Fruit fly (Drosophila melanogaster) whole organism, prepupa: ENCODE data around the gene CG43630.
A peak's percentile ranks its signal among the peaks of the same experiment; 100 is the strongest.

Experiments
- Blimp-1 ChIP-seq: fragments of 200-800 bp; sonication (Bioruptor generic); optimal IDR thresholded peaks from 3 replicates; lab custom pipeline; 2017; ENCODE audit warnings: missing biosample characterization, missing genetic modification characterization, mild to moderate bottlenecking, moderate library complexity, missing genetic modification reagents
- CG10631 ChIP-seq: fragments of 200-800 bp; sonication (Bioruptor generic); optimal IDR thresholded peaks from 2 replicates; lab custom pipeline; 2016; ENCODE audit warnings: missing biosample characterization, missing genetic modification characterization
- CG10669 ChIP-seq: fragments of 200-800 bp; sonication (Bioruptor generic); optimal IDR thresholded peaks from 3 replicates; lab custom pipeline; 2018; ENCODE audit warnings: missing biosample characterization, mild to moderate bottlenecking, missing genetic modification characterization, moderate library complexity
- CG11762 ChIP-seq: fragments of 200-800 bp; sonication (Bioruptor generic); optimal IDR thresholded peaks from 3 replicates; lab custom pipeline; 2016; ENCODE audit warnings: missing biosample characterization, missing genetic modification characterization; ENCODE audit not compliant: insufficient read depth
- CG11902 ChIP-seq: fragments of 200-800 bp; sonication (Bioruptor generic); optimal IDR thresholded peaks from 3 replicates; lab custom pipeline; 2016; ENCODE audit warnings: missing biosample characterization, missing genetic modification characterization
- CG15336 ChIP-seq: fragments of 200-800 bp; sonication (Bioruptor generic); IDR thresholded peaks from 2 replicates; pipeline ENCODE4 v1.3.6; 2022; ENCODE audit warnings: missing biosample characterization, missing genetic modification characterization
- CG1621 ChIP-seq: fragments of 200-800 bp; sonication (Bioruptor generic); optimal IDR thresholded peaks from 3 replicates; lab custom pipeline; 2018; ENCODE audit warnings: missing biosample characterization, mild to moderate bottlenecking, missing genetic modification characterization
- CG16779 ChIP-seq: fragments of 200-800 bp; sonication (Bioruptor generic); optimal IDR thresholded peaks from 3 replicates; lab custom pipeline; 2017; ENCODE audit warnings: missing biosample characterization, mild to moderate bottlenecking, missing genetic modification characterization
- CG31627 ChIP-seq: fragments of 200-800 bp; sonication (Bioruptor generic); optimal IDR thresholded peaks from 3 replicates; lab custom pipeline; 2016; ENCODE audit warnings: missing biosample characterization, missing genetic modification characterization
- CG32006 ChIP-seq: fragments of 200-800 bp; sonication (Bioruptor generic); optimal IDR thresholded peaks from 3 replicates; lab custom pipeline; 2017; ENCODE audit warnings: missing biosample characterization, mild to moderate bottlenecking, missing genetic modification characterization
- CG3919 ChIP-seq: fragments of 200-800 bp; sonication (Bioruptor generic); optimal IDR thresholded peaks from 3 replicates; lab custom pipeline; 2016; ENCODE audit warnings: missing biosample characterization, missing genetic modification characterization
- CG6163 ChIP-seq: fragments of 200-800 bp; sonication (Bioruptor generic); IDR thresholded peaks from 3 replicates; pipeline ENCODE4 v1.3.6; 2022; ENCODE audit warnings: missing biosample characterization, missing genetic modification characterization
- CG6276 ChIP-seq: fragments of 200-800 bp; sonication (Bioruptor generic); optimal IDR thresholded peaks from 2 replicates; lab custom pipeline; 2017; ENCODE audit warnings: missing biosample characterization, mild to moderate bottlenecking, missing genetic modification characterization
- CG6854 ChIP-seq: fragments of 200-800 bp; sonication (Bioruptor generic); optimal IDR thresholded peaks from 2 replicates; lab custom pipeline; 2017; ENCODE audit warnings: missing biosample characterization, mild to moderate bottlenecking, missing genetic modification characterization
- CG8319 ChIP-seq: fragments of 200-800 bp; sonication (Bioruptor generic); optimal IDR thresholded peaks from 3 replicates; lab custom pipeline; 2016; ENCODE audit warnings: missing biosample characterization, missing genetic modification characterization
- CG8632 ChIP-seq: fragments of 200-800 bp; sonication (Bioruptor generic); optimal IDR thresholded peaks from 3 replicates; lab custom pipeline; 2016; ENCODE audit warnings: missing biosample characterization, missing genetic modification characterization
- CG9139 ChIP-seq: fragments of 200-800 bp; sonication (Bioruptor generic); optimal IDR thresholded peaks from 3 replicates; lab custom pipeline; 2017; ENCODE audit warnings: missing biosample characterization, mild to moderate bottlenecking, missing genetic modification characterization
- Eip75B ChIP-seq: fragments of 200-800 bp; sonication (Bioruptor generic); optimal IDR thresholded peaks from 3 replicates; lab custom pipeline; 2016; ENCODE audit warnings: missing biosample characterization, missing genetic modification characterization
- Ets96B ChIP-seq: fragments of 200-800 bp; optimal IDR thresholded peaks from 2 replicates; lab custom pipeline; 2019; ENCODE audit warnings: missing biosample characterization, mild to moderate bottlenecking, missing genetic modification characterization, moderate library complexity
- Hr38 ChIP-seq: sonication (Bioruptor generic); optimal IDR thresholded peaks from 2 replicates; lab custom pipeline; 2016; ENCODE audit warnings: missing biosample characterization, missing genetic modification characterization
- Hr4 ChIP-seq: fragments of 200-800 bp; sonication (Bioruptor generic); optimal IDR thresholded peaks from 3 replicates; lab custom pipeline; 2016; ENCODE audit warnings: missing biosample characterization, missing genetic modification characterization
- Met ChIP-seq: fragments of 200-800 bp; sonication (Bioruptor generic); optimal IDR thresholded peaks from 3 replicates; lab custom pipeline; 2016; ENCODE audit warnings: missing biosample characterization, missing genetic modification characterization
- OdsH ChIP-seq: fragments of 200-800 bp; sonication (Bioruptor generic); optimal IDR thresholded peaks from 3 replicates; lab custom pipeline; 2016; ENCODE audit warnings: missing biosample characterization, missing genetic modification characterization
- Smox ChIP-seq: fragments of 200-800 bp; sonication (Bioruptor generic); optimal IDR thresholded peaks from 3 replicates; lab custom pipeline; 2016; ENCODE audit warnings: missing biosample characterization, missing genetic modification characterization
- Sox15 ChIP-seq: fragments of 200-800 bp; sonication (Bioruptor generic); optimal IDR thresholded peaks from 3 replicates; lab custom pipeline; 2016; ENCODE audit warnings: missing biosample characterization, missing genetic modification characterization
- achi ChIP-seq: fragments of 200-800 bp; sonication (Bioruptor generic); optimal IDR thresholded peaks from 3 replicates; lab custom pipeline; 2016; ENCODE audit warnings: missing biosample characterization, missing genetic modification characterization
- acj6 ChIP-seq: fragments of 200-800 bp; sonication (Bioruptor generic); optimal IDR thresholded peaks from 3 replicates; lab custom pipeline; 2016; ENCODE audit warnings: missing biosample characterization, missing genetic modification characterization
- cyc ChIP-seq: fragments of 200-800 bp; sonication (Bioruptor generic); optimal IDR thresholded peaks from 3 replicates; lab custom pipeline; 2016; ENCODE audit warnings: missing biosample characterization, missing genetic modification characterization
- dac ChIP-seq: fragments of 200-800 bp; sonication (Bioruptor generic); optimal IDR thresholded peaks from 2 replicates; lab custom pipeline; 2017; ENCODE audit warnings: missing biosample characterization, mild to moderate bottlenecking, missing genetic modification characterization
- eg ChIP-seq: fragments of 200-800 bp; sonication (Bioruptor generic); IDR thresholded peaks from 3 replicates; pipeline ENCODE4 v1.3.6; 2022; ENCODE audit warnings: missing biosample characterization, missing genetic modification characterization
- fd59A ChIP-seq: fragments of 200-800 bp; sonication (Bioruptor generic); optimal IDR thresholded peaks from 2 replicates; lab custom pipeline; 2017; ENCODE audit warnings: missing biosample characterization, mild to moderate bottlenecking, missing genetic modification characterization, missing genetic modification reagents
- fkh ChIP-seq: fragments of 200-800 bp; sonication (Bioruptor generic); optimal IDR thresholded peaks from 3 replicates; lab custom pipeline; 2017; ENCODE audit warnings: missing biosample characterization, mild to moderate bottlenecking, missing genetic modification characterization, moderate library complexity
- lz ChIP-seq: fragments of 200-800 bp; sonication (Bioruptor generic); optimal IDR thresholded peaks from 3 replicates; lab custom pipeline; 2016; ENCODE audit warnings: missing biosample characterization, missing genetic modification characterization
- net ChIP-seq: fragments of 200-800 bp; sonication (Bioruptor generic); optimal IDR thresholded peaks from 3 replicates; lab custom pipeline; 2016; ENCODE audit warnings: missing biosample characterization, missing genetic modification characterization
- pdm3 ChIP-seq: fragments of 200-800 bp; sonication (Bioruptor generic); optimal IDR thresholded peaks from 3 replicates; lab custom pipeline; 2016; ENCODE audit warnings: missing biosample characterization, missing genetic modification characterization
- salr ChIP-seq, 2 experiments: fragments of 200-800 bp; sonication (Bioruptor generic); optimal IDR thresholded peaks; 3 replicates each; lab custom pipeline; 2016 to 2018; ENCODE audit warnings: missing biosample characterization in 2 of 2, missing genetic modification characterization in 2 of 2, mild to moderate bottlenecking in 1 of 2
- spab ChIP-seq: fragments of 200-800 bp; sonication (Bioruptor generic); optimal IDR thresholded peaks from 2 replicates; lab custom pipeline; 2017; ENCODE audit warnings: missing biosample characterization, mild to moderate bottlenecking, missing genetic modification characterization, missing genetic modification reagents
- ss ChIP-seq, 2 experiments: fragments of 200-800 bp; sonication (Bioruptor generic); optimal IDR thresholded peaks; 2 replicates in 1 of 2; 3 replicates in 1 of 2; lab custom pipeline; 2017 to 2018; ENCODE audit warnings: mild to moderate bottlenecking in 2 of 2, missing biosample characterization in 2 of 2, missing genetic modification characterization in 2 of 2, moderate library complexity in 1 of 2
- svp ChIP-seq: fragments of 200-800 bp; sonication (Bioruptor generic); peaks from one replicate; lab custom pipeline; 2016; ENCODE audit warnings: missing biosample characterization, missing genetic modification characterization
- topi ChIP-seq: fragments of 200-800 bp; sonication (Bioruptor generic); optimal IDR thresholded peaks from 3 replicates; lab custom pipeline; 2016; ENCODE audit warnings: missing biosample characterization, missing genetic modification characterization
- vri ChIP-seq: fragments of 200-800 bp; sonication (Bioruptor generic); optimal IDR thresholded peaks from 3 replicates; lab custom pipeline; 2016; ENCODE audit warnings: missing biosample characterization, mild to moderate bottlenecking, missing genetic modification characterization

Gene CG43630

dm6 chr3R:12717588-12718535 lies 41.8 kb upstream of the CG43630 start (continued):
- TF ChIP-seq pdm3 (GFP tag; lab: Kevin White, UChicago) = peak; percentile 41
- TF ChIP-seq dac (GFP tag; lab: Kevin White, UChicago) = no peak
- TF ChIP-seq fd59A (GFP tag; lab: Kevin White, UChicago) = peak; percentile 40
- TF ChIP-seq vri (GFP tag; lab: Kevin White, UChicago) = peak; percentile 62
- TF ChIP-seq net (GFP tag; lab: Kevin White, UChicago) = no peak
- TF ChIP-seq Met (GFP tag; lab: Kevin White, UChicago) = peak; percentile 54
- no peak for TF ChIP-seq CG8319 (GFP tag; lab: Kevin White, UChicago)
- no peak for TF ChIP-seq Blimp-1 (GFP tag; lab: Kevin White, UChicago)
- peak; percentile 16 for TF ChIP-seq CG6276 (GFP tag; lab: Kevin White, UChicago)
- TF ChIP-seq Eip75B (GFP tag; lab: Kevin White, UChicago) = peak; percentile 17
- TF ChIP-seq ss (GFP tag; optimal IDR thresholded peaks at IDR 0.05; lab: Kevin White, UChicago) = peak in 1 of 2 experiments; percentile 26
- no peak for TF ChIP-seq Hr38 (GFP tag; lab: Kevin White, UChicago)
- TF ChIP-seq CG1621 (tag; lab: Kevin White, UChicago) = no peak
- peak; percentile 61 for TF ChIP-seq CG32006
- no peak for TF ChIP-seq Ets96B (tag; lab: Kevin White, UChicago)
- peak; percentile 24 for TF ChIP-seq acj6
- peak; percentile 65 for TF ChIP-seq fkh (GFP tag; lab: Kevin White, UChicago)
- peak; percentile 40 for TF ChIP-seq CG31627 (GFP tag; lab: Kevin White, UChicago)
- TF ChIP-seq topi (GFP tag; lab: Kevin White, UChicago) = peak; percentile 4
- TF ChIP-seq Smox (GFP tag; lab: Kevin White, UChicago) = peak; percentile 38
- TF ChIP-seq achi (GFP tag; lab: Kevin White, UChicago) = peak; percentile 21
- TF ChIP-seq CG3919 (GFP tag; lab: Kevin White, UChicago) = peak; percentile 26
- TF ChIP-seq cyc (GFP tag; lab: Kevin White, UChicago) = no peak
- no peak for TF ChIP-seq Sox15 (GFP tag; lab: Kevin White, UChicago)
- peak; percentile 16 for TF ChIP-seq CG9139
- peak; percentile 65; the same call in 1 of the 3 replicates for TF ChIP-seq eg (GFP tag; lab: Robert Waterston, UW)
- TF ChIP-seq CG10669 (GFP tag; lab: Kevin White, UChicago) = no peak
- TF ChIP-seq CG11762 = no peak
- TF ChIP-seq CG6163 (GFP tag; lab: Robert Waterston, UW) = peak; percentile 68
- TF ChIP-seq OdsH (GFP tag; lab: Kevin White, UChicago) = peak; percentile 50
- no peak for TF ChIP-seq CG6854 (GFP tag; lab: Kevin White, UChicago)
- no peak for TF ChIP-seq CG16779 (tag; lab: Kevin White, UChicago)
- peak; percentile 38 for TF ChIP-seq lz (GFP tag; lab: Kevin White, UChicago)
- TF ChIP-seq spab = no peak
- peak; percentile 51 for TF ChIP-seq CG10631 (GFP tag; lab: Kevin White, UChicago)
- peak; percentile 52; the same call in 1 of the 2 replicates for TF ChIP-seq CG15336
- TF ChIP-seq Hr4 = peak; percentile 67
- TF ChIP-seq salr (GFP tag; optimal IDR thresholded peaks at IDR 0.05; lab: Kevin White, UChicago) = peak in 1 of 2 experiments; percentile 36
- TF ChIP-seq svp (GFP tag; lab: Kevin White, UChicago) = peak; percentile 87
- TF ChIP-seq CG11902 = no peak
- peak; percentile 2 for TF ChIP-seq CG8632 (GFP tag; lab: Kevin White, UChicago)
